Worm (Caenorhabditis elegans) whole organism, mixed stage, embryonic: ENCODE measurements around the gene ZK262.2.
"Not testable (repeated sequence)": the region's sequence is repeated elsewhere in the genome, so short reads cannot be mapped to it uniquely, and the experiment has no call there.

Source experiments
- M03D4.4 ChIP-seq: sonication (generic microtip); optimal IDR thresholded peaks from 2 replicates; lab custom pipeline; 2017; ENCODE audit warnings: mild to moderate bottlenecking, missing genetic modification characterization, missing compliant biosample characterization
- bed-3 ChIP-seq: fragments of 200-800 bp; sonication (Bioruptor generic); optimal IDR thresholded peaks from 3 replicates; lab custom pipeline; 2018; ENCODE audit warnings: mild to moderate bottlenecking, missing genetic modification characterization, moderate library complexity, missing compliant biosample characterization
- blmp-1 ChIP-seq: fragments of 150-350 bp; optimal IDR thresholded peaks from 2 replicates; lab custom pipeline; 2014; ENCODE audit warnings: missing biosample characterization, missing genetic modification characterization
- ceh-39 ChIP-seq: fragments of 150-350 bp; optimal IDR thresholded peaks from 2 replicates; lab custom pipeline; 2014; ENCODE audit warnings: missing biosample characterization, missing genetic modification characterization
- ceh-43 ChIP-seq: fragments of 200-800 bp; sonication (Bioruptor generic); optimal IDR thresholded peaks from 2 replicates; lab custom pipeline; 2018; ENCODE audit warnings: mild to moderate bottlenecking, missing genetic modification characterization, moderate library complexity, missing compliant biosample characterization
- ceh-83 ChIP-seq: fragments of 200-800 bp; sonication (Bioruptor generic); optimal IDR thresholded peaks from 2 replicates; lab custom pipeline; 2018; ENCODE audit warnings: mild to moderate bottlenecking, missing genetic modification characterization, missing compliant biosample characterization
- cnd-1 ChIP-seq: fragments of 200-800 bp; sonication (Bioruptor generic); optimal IDR thresholded peaks from 2 replicates; lab custom pipeline; 2018; ENCODE audit warnings: mild to moderate bottlenecking, missing genetic modification characterization, missing compliant biosample characterization
- drap-1 ChIP-seq: fragments of 200-800 bp; sonication (Bioruptor generic); optimal IDR thresholded peaks from 3 replicates; lab custom pipeline; 2018; ENCODE audit warnings: mild to moderate bottlenecking, missing genetic modification characterization, missing compliant biosample characterization
- elt-1 ChIP-seq: sonication (generic microtip); optimal IDR thresholded peaks from 2 replicates; lab custom pipeline; 2017; ENCODE audit warnings: missing genetic modification characterization, mild to moderate bottlenecking, missing compliant biosample characterization, antibody characterized with exemption, moderate library complexity, borderline replicate concordance; ENCODE audit not compliant: insufficient read depth
- elt-3 ChIP-seq: fragments of 150-350 bp; optimal IDR thresholded peaks from 2 replicates; lab custom pipeline; 2014; ENCODE audit warnings: missing biosample characterization, missing genetic modification characterization
- ham-2 ChIP-seq: fragments of 200-800 bp; sonication (Bioruptor generic); optimal IDR thresholded peaks from 2 replicates; lab custom pipeline; 2018; ENCODE audit warnings: mild to moderate bottlenecking, missing genetic modification characterization, missing compliant biosample characterization
- hlh-1 ChIP-seq: fragments of 150-350 bp; optimal IDR thresholded peaks from 2 replicates; lab custom pipeline; 2014; ENCODE audit warnings: missing biosample characterization, missing genetic modification reagents, missing genetic modification characterization
- lin-13 ChIP-seq: fragments of 150-350 bp; optimal IDR thresholded peaks from 2 replicates; lab custom pipeline; 2014; ENCODE audit warnings: missing biosample characterization, missing genetic modification characterization
- lin-32 ChIP-seq: fragments of 200-800 bp; sonication (Bioruptor generic); optimal IDR thresholded peaks from 2 replicates; lab custom pipeline; 2018; ENCODE audit warnings: mild to moderate bottlenecking, missing genetic modification characterization, missing compliant biosample characterization
- lsy-2 ChIP-seq: fragments of 150-350 bp; optimal IDR thresholded peaks from 2 replicates; lab custom pipeline; 2014; ENCODE audit warnings: missing biosample characterization, missing genetic modification characterization
- mab-5 ChIP-seq: fragments of 150-350 bp; optimal IDR thresholded peaks from 2 replicates; lab custom pipeline; 2014; ENCODE audit warnings: missing biosample characterization, missing genetic modification characterization
- mls-2 ChIP-seq: sonication (generic microtip); optimal IDR thresholded peaks from 2 replicates; lab custom pipeline; 2016; ENCODE audit warnings: mild to moderate bottlenecking, missing genetic modification characterization, moderate library complexity, missing compliant biosample characterization
- nhr-12 ChIP-seq: fragments of 150-350 bp; optimal IDR thresholded peaks from 2 replicates; lab custom pipeline; 2014; ENCODE audit warnings: missing biosample characterization, missing genetic modification characterization
- nhr-2 ChIP-seq: fragments of 150-350 bp; optimal IDR thresholded peaks from 2 replicates; lab custom pipeline; 2014; ENCODE audit warnings: missing biosample characterization, missing genetic modification characterization
- nhr-237 ChIP-seq: fragments of 150-350 bp; optimal IDR thresholded peaks from 2 replicates; lab custom pipeline; 2014; ENCODE audit warnings: missing biosample characterization, missing genetic modification characterization
- nhr-28 ChIP-seq: fragments of 150-350 bp; optimal IDR thresholded peaks from 2 replicates; lab custom pipeline; 2014; ENCODE audit warnings: missing biosample characterization, missing genetic modification characterization
- sem-2 ChIP-seq: fragments of 200-800 bp; sonication (Bioruptor generic); optimal IDR thresholded peaks from 2 replicates; lab custom pipeline; 2018; ENCODE audit warnings: mild to moderate bottlenecking, missing genetic modification characterization, missing compliant biosample characterization
- tbx-8 ChIP-seq: fragments of 200-800 bp; sonication (Bioruptor generic); optimal IDR thresholded peaks from 2 replicates; lab custom pipeline; 2018; ENCODE audit warnings: mild to moderate bottlenecking, missing genetic modification characterization, moderate library complexity, missing compliant biosample characterization
- unc-120 ChIP-seq: sonication (generic microtip); optimal IDR thresholded peaks from 2 replicates; lab custom pipeline; 2017; ENCODE audit warnings: missing genetic modification characterization, missing compliant biosample characterization; ENCODE audit not compliant: poor library complexity, severe bottlenecking
- unc-39 ChIP-seq: fragments of 150-350 bp; optimal IDR thresholded peaks from 2 replicates; lab custom pipeline; 2014; ENCODE audit warnings: missing biosample characterization, missing genetic modification characterization
- unc-62 ChIP-seq: fragments of 150-350 bp; optimal IDR thresholded peaks from 2 replicates; lab custom pipeline; 2014; ENCODE audit warnings: missing biosample characterization, missing genetic modification reagents, missing genetic modification characterization
- ztf-11 ChIP-seq: fragments of 150-350 bp; optimal IDR thresholded peaks from 2 replicates; lab custom pipeline; 2014; ENCODE audit warnings: missing biosample characterization, missing genetic modification characterization

ZK262.2 gene

DNA sequence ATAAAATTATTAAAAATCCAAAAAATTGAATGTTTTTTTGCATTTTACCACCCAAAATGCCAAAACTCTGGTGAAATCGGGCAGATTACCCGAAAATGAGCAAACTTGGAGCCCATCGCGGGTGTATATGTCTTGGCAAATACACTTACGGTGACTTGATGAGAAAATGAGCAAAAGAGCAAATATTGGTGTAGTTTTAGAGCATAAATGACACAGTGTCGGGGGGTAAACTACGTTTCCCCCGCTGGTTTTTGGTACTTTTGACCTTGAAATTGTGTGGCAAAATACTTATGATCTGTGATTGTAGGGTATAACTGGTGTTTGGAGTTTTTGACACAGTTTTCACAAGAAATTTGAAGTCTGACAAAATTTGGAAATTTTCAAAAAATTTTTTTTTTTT is at the start of gene ZK262.2:
ZK262.2 (minus strand) TSS at position 101 of the 400 bp plus-strand sequence.
- TF ChIP-seq nhr-237 (tag; lab: Kevin White, UChicago) (no peak), nhr-12 (tag; lab: Kevin White, UChicago) (no peak), nhr-2 (tag; lab: Kevin White, UChicago) (no peak), unc-120 (tag; lab: Kevin White, UChicago) (no peak), mab-5 (no peak), ceh-39 (tag; lab: Kevin White, UChicago) (no peak), unc-39 (no peak), nhr-28 (tag; lab: Kevin White, UChicago) (no peak)

DNA sequence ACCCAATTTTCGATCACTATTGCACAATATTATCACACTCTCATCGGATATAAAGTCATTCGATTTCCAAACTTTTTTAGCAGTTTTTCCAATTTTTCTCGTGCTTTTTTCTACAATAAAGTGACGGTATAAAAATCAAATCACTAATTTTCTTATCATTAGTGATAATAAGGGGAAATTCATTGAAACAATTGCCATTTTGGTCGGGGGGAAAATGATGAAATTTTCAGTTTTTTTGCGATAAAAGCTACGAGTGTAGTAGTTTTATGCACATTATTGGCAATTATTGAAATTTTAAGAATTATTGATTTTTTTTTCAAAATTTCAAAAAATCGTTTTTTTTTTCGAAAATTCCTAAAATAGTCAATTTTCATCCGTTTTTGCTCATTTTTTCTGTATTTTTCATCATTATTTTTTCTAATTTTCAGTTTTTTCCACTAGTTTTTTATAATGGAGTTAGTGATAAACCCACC is 49.6 kb upstream of the ZK262.2 start, which contains the start of gene ZK228.4:
ZK228.4 (plus strand) TSS at position 423 of the 473 bp plus-strand sequence.
- no peak for TF ChIP-seq ztf-11
- TF ChIP-seq elt-1 (tag; lab: Kevin White, UChicago): no peak
- no peak for TF ChIP-seq lin-32 (GFP tag; lab: Kevin White, UChicago)
- no peak for TF ChIP-seq unc-120 (tag; lab: Kevin White, UChicago)
- TF ChIP-seq tbx-8 (GFP tag; lab: Kevin White, UChicago): no peak
- no peak for TF ChIP-seq lin-13 (tag; lab: Kevin White, UChicago)
- no peak for TF ChIP-seq cnd-1
- no peak for TF ChIP-seq sem-2 (GFP tag; lab: Kevin White, UChicago)
- TF ChIP-seq M03D4.4 (tag; lab: Kevin White, UChicago): no peak
- no peak for TF ChIP-seq nhr-12 (tag; lab: Kevin White, UChicago)
- no peak for TF ChIP-seq elt-3 (tag; lab: Kevin White, UChicago)
- TF ChIP-seq mls-2: no peak
- TF ChIP-seq hlh-1 (tag; lab: Kevin White, UChicago): no peak
- TF ChIP-seq ham-2 (GFP tag; lab: Kevin White, UChicago): no peak

DNA sequence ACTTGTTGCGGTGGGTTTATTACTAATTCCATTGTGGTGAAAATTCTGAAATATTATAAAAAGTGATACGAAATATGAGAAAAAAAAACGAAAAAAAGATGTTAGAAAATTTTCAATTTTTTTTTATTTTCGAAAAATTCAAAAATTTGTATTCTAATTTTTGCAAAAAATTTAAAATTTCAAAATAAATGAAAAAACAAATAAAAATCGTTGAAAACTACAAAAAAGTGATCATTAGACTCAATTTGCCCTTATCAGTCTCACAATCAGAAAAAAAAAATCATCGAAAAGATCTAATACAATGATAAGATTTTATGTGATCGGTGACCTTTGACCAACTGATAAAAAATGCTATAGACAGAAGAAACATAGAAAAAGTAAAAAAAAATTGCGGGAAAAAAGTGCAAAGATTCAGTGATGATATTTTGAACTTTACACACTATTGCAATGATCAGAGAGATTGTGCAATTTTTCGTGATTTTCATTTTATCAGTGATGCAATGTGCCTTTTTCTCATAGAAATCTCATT is 48.5 kb upstream of the ZK262.2 start, which contains the start of gene ZK228.3:
ZK228.3 (minus strand) TSS at position 51 of the 529 bp plus-strand sequence.
- TF ChIP-seq ceh-83 (GFP tag; lab: Kevin White, UChicago) (no peak), elt-1 (tag; lab: Kevin White, UChicago) (peak; percentile 21), ceh-43 (GFP tag; lab: Kevin White, UChicago) (no peak), blmp-1 (tag; lab: Kevin White, UChicago) (no peak)

DNA sequence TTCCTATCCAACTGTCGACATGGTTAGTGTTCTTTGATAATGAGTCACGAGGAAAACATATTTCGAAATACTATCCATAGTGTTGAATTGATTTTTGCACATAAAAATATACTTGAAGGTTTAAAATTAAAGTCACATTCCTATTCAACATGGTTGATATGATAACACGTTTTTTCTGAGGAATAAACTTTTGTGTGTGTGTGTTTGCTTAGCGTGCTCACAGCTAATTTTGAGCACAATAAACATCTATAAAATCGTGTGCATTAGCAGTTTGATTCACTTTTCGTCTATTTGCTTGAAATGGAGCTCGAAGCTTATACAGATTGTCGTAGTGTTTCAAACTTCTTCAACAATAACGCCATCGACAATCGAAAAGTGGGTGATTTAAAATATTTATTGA is 43.8 kb upstream of the ZK262.2 start, which contains the start of gene ZK228.10:
ZK228.10 (plus strand) TSS at position 301 of the 400 bp plus-strand sequence.
- no peak for TF ChIP-seq nhr-2 (tag; lab: Kevin White, UChicago)
- TF ChIP-seq M03D4.4 (tag; lab: Kevin White, UChicago): no peak
- TF ChIP-seq drap-1 (GFP tag; lab: Kevin White, UChicago): no peak

DNA sequence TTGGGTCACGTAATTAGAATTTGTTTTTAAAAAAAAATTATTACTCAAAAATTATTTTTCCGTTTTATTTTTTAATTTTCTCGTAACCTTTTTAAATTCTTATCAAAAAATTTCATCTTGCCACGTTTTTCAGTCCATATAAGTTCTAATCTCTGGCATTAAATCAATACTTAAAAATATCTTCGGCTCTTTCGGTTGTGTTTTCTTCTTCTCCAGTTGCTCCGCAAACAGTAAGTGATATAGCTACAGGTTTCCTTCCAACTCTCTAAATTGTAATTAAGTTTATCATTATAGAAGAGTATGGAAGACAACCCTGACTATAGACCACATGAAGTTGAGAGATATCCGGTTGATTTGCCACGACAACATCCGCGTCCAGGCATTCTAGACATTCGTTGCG is 31.3 kb upstream of the ZK262.2 start, which contains the start of gene ZK228.1:
ZK228.1 (plus strand) TSS at position 301 of the 400 bp plus-strand sequence.
- TF ChIP-seq ceh-83 (GFP tag; lab: Kevin White, UChicago) (no peak), nhr-237 (tag; lab: Kevin White, UChicago) (no peak), elt-1 (tag; lab: Kevin White, UChicago) (no peak), mls-2 (no peak), bed-3 (GFP tag; lab: Kevin White, UChicago) (no peak), cnd-1 (no peak)
- TF ChIP-seq, all 35 proteins: peak for 0

DNA sequence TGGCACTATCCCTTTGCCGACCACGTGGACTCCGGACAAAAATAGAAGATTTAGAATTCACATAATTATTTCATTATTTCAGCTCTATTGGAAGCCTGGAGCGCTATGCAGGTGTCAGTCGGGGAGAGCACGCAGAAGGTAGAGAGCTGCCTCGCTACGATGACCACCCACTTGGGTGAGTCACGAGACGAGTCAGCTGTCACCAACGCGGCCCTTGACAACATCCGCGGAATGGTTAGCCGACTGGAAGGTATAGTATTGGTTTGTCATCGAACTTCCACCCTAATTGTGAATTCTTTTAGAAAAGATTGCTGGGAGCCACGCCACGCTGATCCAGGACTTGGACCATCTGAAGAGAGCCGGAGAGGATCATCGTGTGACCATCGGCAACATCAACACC is 26.7 kb upstream of the ZK262.2 start, which contains the start of gene ZK262.9:
ZK262.9 (plus strand) TSS at position 301 of the 400 bp plus-strand sequence.
- TF ChIP-seq unc-120 (tag; lab: Kevin White, UChicago); unc-62; lsy-2 (tag; lab: Kevin White, UChicago): not testable (repeated sequence)
